Worm (Caenorhabditis elegans): ENCODE measurements around the gene moc-1.

- TF ChIP-seq blmp-1 (tag; optimal IDR thresholded peaks at IDR 0.05): no peak
- no peak for TF ChIP-seq unc-62 (GFP tag; optimal IDR thresholded peaks at IDR 0.05)
- TF ChIP-seq fos-1 (tag; optimal IDR thresholded peaks at IDR 0.05): no peak
- TF ChIP-seq elt-3 (tag; optimal IDR thresholded peaks at IDR 0.05): no peak
- TF ChIP-seq nhr-28 (tag; optimal IDR thresholded peaks at IDR 0.05): no peak
- TF ChIP-seq F16B12.6 (tag; optimal IDR thresholded peaks at IDR 0.05): no peak
- no peak for TF ChIP-seq lin-13 (GFP tag; optimal IDR thresholded peaks at IDR 0.05)
- no peak for TF ChIP-seq sptf-1 (tag; optimal IDR thresholded peaks at IDR 0.05)
- TF ChIP-seq dpl-1 (GFP tag; optimal IDR thresholded peaks at IDR 0.05): no peak
- TF ChIP-seq ceh-82 (tag; optimal IDR thresholded peaks at IDR 0.05): no peak
- no peak for TF ChIP-seq egl-27 (tag; optimal IDR thresholded peaks at IDR 0.05)
- TF ChIP-seq nhr-11 (tag; optimal IDR thresholded peaks at IDR 0.05): no peak
Measured at ce11 chrX:10162476-10162875, 24.1 kb upstream of the moc-1 start.

Measured in whole organism, L1 larva.